Worm (Caenorhabditis elegans): ENCODE data around the gene Y17G7B.12.

Y17G7B.12 gene

DNA sequence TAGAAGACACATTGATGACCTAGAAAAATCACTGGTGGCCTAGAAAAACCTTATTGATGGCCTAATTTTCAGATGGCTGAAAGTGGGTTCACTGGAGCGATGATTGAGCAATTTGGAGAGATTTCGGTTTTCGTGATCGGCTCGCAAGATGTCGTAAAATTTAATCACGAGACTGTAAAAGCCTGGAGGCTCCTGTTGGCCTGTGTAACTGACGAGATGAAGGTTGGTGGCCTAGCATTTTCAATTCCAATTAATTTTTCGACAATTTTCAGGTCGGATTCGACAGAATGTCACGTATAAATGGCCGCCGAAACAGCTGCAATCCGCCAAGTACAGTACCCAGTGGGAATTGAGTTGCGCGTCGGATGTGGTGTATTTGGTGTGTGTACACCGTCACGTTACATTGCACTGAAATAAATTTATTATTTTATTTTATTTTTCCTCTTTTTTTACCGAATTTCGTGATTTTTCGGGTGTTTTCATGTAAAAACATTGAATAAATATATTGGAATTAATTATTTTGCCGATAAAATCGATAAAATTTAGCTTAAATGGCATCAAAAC, at the start of gene Y17G7B.12:
Gene Y17G7B.12 (plus strand): TSS at position 547 of the 564 bp plus-strand sequence.
- TF ChIP-seq ces-1 (GFP tag; optimal IDR thresholded peaks at IDR 0.05): peak; percentile 39
- peak; percentile 89 for TF ChIP-seq lsy-2 (tag; optimal IDR thresholded peaks at IDR 0.05)
- TF ChIP-seq pha-4 (tag; optimal IDR thresholded peaks at IDR 0.05): no peak
- TF ChIP-seq bed-3 (GFP tag; optimal IDR thresholded peaks at IDR 0.05): no peak
- no peak for TF ChIP-seq cnd-1 (tag; optimal IDR thresholded peaks at IDR 0.05)
- TF ChIP-seq lin-32 (GFP tag; optimal IDR thresholded peaks at IDR 0.05): no peak

- TF ChIP-seq ceh-43 (GFP tag; optimal IDR thresholded peaks at IDR 0.05) (peak; percentile 44), bed-3 (GFP tag; optimal IDR thresholded peaks at IDR 0.05) (peak; percentile 47), ztf-11 (tag; optimal IDR thresholded peaks at IDR 0.05) (no peak), ceh-83 (GFP tag; optimal IDR thresholded peaks at IDR 0.05) (peak; percentile 59), tbx-8 (GFP tag; optimal IDR thresholded peaks at IDR 0.05) (no peak), elt-3 (tag; optimal IDR thresholded peaks at IDR 0.05) (no peak), sptf-1 (tag; optimal IDR thresholded peaks at IDR 0.05) (peak; percentile 32), mls-2 (tag; optimal IDR thresholded peaks at IDR 0.05) (peak; percentile 13)
These were observed 49.3 kb upstream of the Y17G7B.12 start for ce11 chrII:11974048-11974995.

ce11 chrII:11976727-11977259, 46.9 kb upstream of the Y17G7B.12 start:
- TF ChIP-seq flh-1 (GFP tag; optimal IDR thresholded peaks at IDR 0.05) (no peak), elt-3 (tag; optimal IDR thresholded peaks at IDR 0.05) (no peak), ceh-39 (tag; optimal IDR thresholded peaks at IDR 0.05) (no peak), ceh-43 (GFP tag; optimal IDR thresholded peaks at IDR 0.05) (no peak), elt-1 (tag; optimal IDR thresholded peaks at IDR 0.05; ENCODE audit: borderline replicate concordance, insufficient read depth) (no peak), lin-32 (GFP tag; optimal IDR thresholded peaks at IDR 0.05) (no peak), nhr-76 (tag; optimal IDR thresholded peaks at IDR 0.05) (no peak), sem-2 (GFP tag; optimal IDR thresholded peaks at IDR 0.05) (no peak), tbx-8 (GFP tag; optimal IDR thresholded peaks at IDR 0.05) (no peak), unc-39 (tag; optimal IDR thresholded peaks at IDR 0.05) (no peak)

- no peak for TF ChIP-seq lin-32 (GFP tag; optimal IDR thresholded peaks at IDR 0.05)
- TF ChIP-seq nhr-28 (tag; optimal IDR thresholded peaks at IDR 0.05): no peak
- TF ChIP-seq M03D4.4 (tag; optimal IDR thresholded peaks at IDR 0.05): no peak
- no peak for TF ChIP-seq ham-2 (GFP tag; optimal IDR thresholded peaks at IDR 0.05)
- TF ChIP-seq nhr-76 (tag; optimal IDR thresholded peaks at IDR 0.05): no peak
- no peak for TF ChIP-seq lin-13 (tag; optimal IDR thresholded peaks at IDR 0.05)
- no peak for TF ChIP-seq sptf-1 (tag; optimal IDR thresholded peaks at IDR 0.05)
These were observed 46.3 kb upstream of the Y17G7B.12 start, which contains the start of gene Y17G7B.21 for ce11 chrII:11977363-11977762. TSS of gene Y17G7B.21 (minus strand) at chrII:11977661.

ce11 chrII:11978478-11978877, 45.2 kb upstream of the Y17G7B.12 start:
- TF ChIP-seq lin-32 (GFP tag; optimal IDR thresholded peaks at IDR 0.05) (no peak), mep-1 (tag; optimal IDR thresholded peaks at IDR 0.05) (no peak), mab-5 (tag; optimal IDR thresholded peaks at IDR 0.05) (no peak), sem-2 (GFP tag; optimal IDR thresholded peaks at IDR 0.05) (no peak), pha-4 (tag; optimal IDR thresholded peaks at IDR 0.05) (no peak), unc-120 (tag; optimal IDR thresholded peaks at IDR 0.05; ENCODE audit: poor library complexity, severe bottlenecking) (no peak), ceh-83 (GFP tag; optimal IDR thresholded peaks at IDR 0.05) (no peak), M03D4.4 (tag; optimal IDR thresholded peaks at IDR 0.05) (no peak), mls-2 (tag; optimal IDR thresholded peaks at IDR 0.05) (no peak), nhr-28 (tag; optimal IDR thresholded peaks at IDR 0.05) (no peak), snpc-4 (tag; optimal IDR thresholded peaks at IDR 0.05) (no peak), unc-62 (GFP tag; optimal IDR thresholded peaks at IDR 0.05) (no peak), ces-1 (GFP tag; optimal IDR thresholded peaks at IDR 0.05) (no peak), ceh-43 (GFP tag; optimal IDR thresholded peaks at IDR 0.05) (no peak), nhr-237 (tag; optimal IDR thresholded peaks at IDR 0.05) (no peak)
